Worm (Caenorhabditis elegans) whole organism, early embryonic: ENCODE results near the gene F10E9.1.
"Not testable (repeated sequence)": the region's sequence is repeated elsewhere in the genome, so short reads cannot be mapped to it uniquely, and the experiment has no call there.

ENCODE experiments used
- B0310.2 ChIP-seq: sonication (generic microtip); optimal IDR thresholded peaks from 2 replicates; lab custom pipeline; 2016; ENCODE audit warnings: mild to moderate bottlenecking, missing genetic modification characterization, missing compliant biosample characterization
- F13C5.2 ChIP-seq: sonication (generic microtip); optimal IDR thresholded peaks from 2 replicates; lab custom pipeline; 2017; ENCODE audit warnings: mild to moderate bottlenecking, missing genetic modification characterization, inconsistent platforms, missing compliant biosample characterization
- aly-1 ChIP-seq: sonication (generic microtip); optimal IDR thresholded peaks from 2 replicates; lab custom pipeline; 2016; ENCODE audit warnings: missing genetic modification characterization, missing compliant biosample characterization
- ama-1 ChIP-seq: fragments of 150-350 bp; optimal IDR thresholded peaks from 2 replicates; lab custom pipeline; 2014
- ceh-13 ChIP-seq: fragments of 200-800 bp; sonication (Bioruptor generic); optimal IDR thresholded peaks from 2 replicates; lab custom pipeline; 2018; ENCODE audit warnings: mild to moderate bottlenecking, missing genetic modification characterization, missing compliant biosample characterization
- ceh-36 ChIP-seq: sonication (generic microtip); optimal IDR thresholded peaks from 2 replicates; lab custom pipeline; 2016; ENCODE audit warnings: missing genetic modification characterization, inconsistent platforms, missing compliant biosample characterization
- ets-7 ChIP-seq: sonication (generic microtip); optimal IDR thresholded peaks from 2 replicates; lab custom pipeline; 2016; ENCODE audit warnings: missing genotype, missing genetic modification characterization, missing compliant biosample characterization
- flt-1 ChIP-seq: fragments of 200-800 bp; sonication (Bioruptor generic); IDR thresholded peaks from 2 replicates; pipeline ENCODE4 v1.3.6; 2022; ENCODE audit warnings: missing genetic modification characterization, missing compliant biosample characterization
- hmbx-1 ChIP-seq: sonication (generic microtip); optimal IDR thresholded peaks from 2 replicates; lab custom pipeline; 2016; ENCODE audit warnings: mild to moderate bottlenecking, missing genetic modification characterization, missing compliant biosample characterization
- hmg-4 ChIP-seq: fragments of 200-800 bp; sonication (Bioruptor generic); optimal IDR thresholded peaks from 2 replicates; lab custom pipeline; 2018; ENCODE audit warnings: mild to moderate bottlenecking, missing genetic modification characterization, missing compliant biosample characterization
- hnd-1 ChIP-seq: sonication (generic microtip); optimal IDR thresholded peaks from 2 replicates; lab custom pipeline; 2016; ENCODE audit warnings: missing genetic modification characterization, missing compliant biosample characterization
- pes-1 ChIP-seq: fragments of 200-800 bp; sonication (Bioruptor generic); IDR thresholded peaks from 2 replicates; pipeline ENCODE4 v1.3.6; 2022; ENCODE audit warnings: missing genetic modification reagents, missing genetic modification characterization, missing compliant biosample characterization
- scrt-1 ChIP-seq: fragments of 200-800 bp; sonication (Bioruptor generic); IDR thresholded peaks from 2 replicates; pipeline ENCODE4 v1.3.6; 2022; ENCODE audit warnings: missing genetic modification characterization, missing compliant biosample characterization
- sea-1 ChIP-seq: fragments of 200-800 bp; sonication (Bioruptor generic); conservative IDR thresholded peaks from 2 replicates; pipeline ENCODE4 v1.3.6; 2022; ENCODE audit warnings: missing genetic modification characterization, missing compliant biosample characterization
- tbx-11 ChIP-seq: fragments of 200-800 bp; sonication (Bioruptor generic); IDR thresholded peaks from 2 replicates; pipeline ENCODE4 v1.3.6; 2022; ENCODE audit warnings: missing genetic modification characterization, missing compliant biosample characterization
- tbx-37 ChIP-seq: fragments of 200-800 bp; sonication (Bioruptor generic); conservative IDR thresholded peaks from 2 replicates; pipeline ENCODE4 v1.3.6; 2022; ENCODE audit warnings: missing genetic modification reagents, missing genetic modification characterization, missing compliant biosample characterization
- tra-4 ChIP-seq: sonication (generic microtip); optimal IDR thresholded peaks from 2 replicates; lab custom pipeline; 2017; ENCODE audit warnings: missing genetic modification characterization, missing compliant biosample characterization

F10E9.1 gene

ce11 chrIII:8331211-8331610, 8.2 kb downstream of the F10E9.1 start, which contains the start of gene iglr-2:
Gene iglr-2 (minus strand): TSS chrIII:8331311.
- TF ChIP-seq tbx-37 (GFP tag; lab: Robert Waterston, UW): no peak
- TF ChIP-seq ama-1: no peak
- TF ChIP-seq tra-4 (tag; lab: Kevin White, UChicago): no peak
- TF ChIP-seq ets-7: no peak

- no peak for TF ChIP-seq tbx-37 (GFP tag; lab: Robert Waterston, UW)
- TF ChIP-seq hnd-1 (tag; lab: Kevin White, UChicago): no peak
- no peak for TF ChIP-seq sea-1 (GFP tag; lab: Robert Waterston, UW)
- TF ChIP-seq aly-1 (tag; lab: Kevin White, UChicago): no peak
- no peak for TF ChIP-seq ama-1
- TF ChIP-seq tra-4 (tag; lab: Kevin White, UChicago): no peak
- no peak for TF ChIP-seq pes-1 (GFP tag; lab: Robert Waterston, UW)
- no peak for TF ChIP-seq ceh-36
- TF ChIP-seq tbx-11 (GFP tag; lab: Robert Waterston, UW): no peak
- no peak for TF ChIP-seq hmbx-1 (tag; lab: Kevin White, UChicago)
- TF ChIP-seq F13C5.2 (tag; lab: Kevin White, UChicago): no peak
- no peak for TF ChIP-seq scrt-1 (GFP tag; lab: Robert Waterston, UW)
- no peak for TF ChIP-seq flt-1 (GFP tag; lab: Robert Waterston, UW)
- TF ChIP-seq ceh-13: no peak
- no peak for TF ChIP-seq B0310.2 (tag; lab: Kevin White, UChicago)
- no peak for TF ChIP-seq ets-7
- TF ChIP-seq hmg-4 (GFP tag; lab: Kevin White, UChicago): no peak
These were observed 8.8 kb downstream of the F10E9.1 start, which contains the start of the genes mrps-18A and ZC262.2 for ce11 chrIII:8331779-8332178. Gene mrps-18A (minus strand): TSS chrIII:8331919. Gene ZC262.2 (plus strand): TSS chrIII:8332062.

- TF ChIP-seq scrt-1 (GFP tag; lab: Robert Waterston, UW) (no peak), pes-1 (GFP tag; lab: Robert Waterston, UW) (no peak), hmg-4 (GFP tag; lab: Kevin White, UChicago) (no peak), ceh-13 (no peak), sea-1 (GFP tag; lab: Robert Waterston, UW) (no peak), flt-1 (GFP tag; lab: Robert Waterston, UW) (no peak), ama-1 (no peak), B0310.2 (tag; lab: Kevin White, UChicago) (no peak), ceh-36 (no peak), tra-4 (tag; lab: Kevin White, UChicago) (no peak)
These were observed 11.5 kb downstream of the F10E9.1 start, which contains the start of gene ZC262.4 for ce11 chrIII:8334432-8334831. Gene ZC262.4 (minus strand): TSS chrIII:8334532.

ce11 chrIII:8339372-8339771, 16.4 kb downstream of the F10E9.1 start, which contains the start of gene clc-28:
Gene clc-28 (minus strand): TSS chrIII:8339472.
- TF ChIP-seq hnd-1 (tag; lab: Kevin White, UChicago); tbx-11 (GFP tag; lab: Robert Waterston, UW); ceh-36: not testable (repeated sequence)

ce11 chrIII:8344283-8344682, 21.3 kb downstream of the F10E9.1 start, which contains the start of gene ZC262.7:
Gene ZC262.7 (minus strand): TSS chrIII:8344336.
- TF ChIP-seq tbx-11 (GFP tag; lab: Robert Waterston, UW); tbx-37 (GFP tag; lab: Robert Waterston, UW); aly-1 (tag; lab: Kevin White, UChicago): not testable (repeated sequence)

- not testable (repeated sequence) for TF ChIP-seq sea-1 (GFP tag; lab: Robert Waterston, UW); hmbx-1 (tag; lab: Kevin White, UChicago); ceh-13
These were observed 24.9 kb downstream of the F10E9.1 start, which contains the start of gene clc-29 for ce11 chrIII:8347822-8348221. Gene clc-29 (minus strand): TSS chrIII:8347922.

- peak; percentile 63 for TF ChIP-seq hmg-4 (GFP tag; lab: Kevin White, UChicago)
- no peak for TF ChIP-seq hmbx-1 (tag; lab: Kevin White, UChicago)
- no peak for TF ChIP-seq B0310.2 (tag; lab: Kevin White, UChicago)
These were observed 31.9 kb downstream of the F10E9.1 start, which contains the start of gene unc-116 for ce11 chrIII:8354644-8355461. Gene unc-116 (minus strand): TSS chrIII:8355174.

ce11 chrIII:8355462-8355815, 32.5 kb downstream of the F10E9.1 start:
- no peak for TF ChIP-seq tbx-11 (GFP tag; lab: Robert Waterston, UW)
- TF ChIP-seq pes-1 (GFP tag; lab: Robert Waterston, UW): no peak
- TF ChIP-seq tra-4 (tag; lab: Kevin White, UChicago): no peak
- no peak for TF ChIP-seq hmbx-1 (tag; lab: Kevin White, UChicago)
- no peak for TF ChIP-seq sea-1 (GFP tag; lab: Robert Waterston, UW)
- TF ChIP-seq hmg-4 (GFP tag; lab: Kevin White, UChicago): no peak
- TF ChIP-seq aly-1 (tag; lab: Kevin White, UChicago): no peak
- TF ChIP-seq scrt-1 (GFP tag; lab: Robert Waterston, UW): no peak
- TF ChIP-seq ama-1: no peak
- no peak for TF ChIP-seq tbx-37 (GFP tag; lab: Robert Waterston, UW)
- TF ChIP-seq B0310.2 (tag; lab: Kevin White, UChicago): no peak
- no peak for TF ChIP-seq hnd-1 (tag; lab: Kevin White, UChicago)
- no peak for TF ChIP-seq F13C5.2 (tag; lab: Kevin White, UChicago)
- no peak for TF ChIP-seq ceh-36
- no peak for TF ChIP-seq ets-7
- no peak for TF ChIP-seq ceh-13
- TF ChIP-seq flt-1 (GFP tag; lab: Robert Waterston, UW): no peak
